Worm (Caenorhabditis elegans) whole organism, L4 larva: Measurements from ENCODE around the gene grd-8.

Experiments
- Y5F2A.4 ChIP-seq: fragments of 200-800 bp; sonication (Bioruptor generic); optimal IDR thresholded peaks from 2 replicates; lab custom pipeline; 2018; ENCODE audit warnings: mild to moderate bottlenecking, missing genetic modification characterization, missing compliant biosample characterization
- ama-1 ChIP-seq: fragments of 150-350 bp; optimal IDR thresholded peaks from 2 replicates; lab custom pipeline; 2014; ENCODE audit warnings: inconsistent platforms, mixed read lengths
- daf-12 ChIP-seq: fragments of 150-350 bp; optimal IDR thresholded peaks from 2 replicates; lab custom pipeline; 2014; ENCODE audit warnings: missing biosample characterization, missing genetic modification reagents, missing genetic modification characterization
- dpl-1 ChIP-seq: fragments of 150-350 bp; optimal IDR thresholded peaks from 2 replicates; lab custom pipeline; 2014; ENCODE audit warnings: missing biosample characterization, missing genetic modification reagents, missing genetic modification characterization
- duxl-1 ChIP-seq: sonication (generic microtip); optimal IDR thresholded peaks from 2 replicates; lab custom pipeline; 2016; ENCODE audit warnings: mild to moderate bottlenecking, missing genetic modification characterization, moderate library complexity, missing compliant biosample characterization; ENCODE audit not compliant: poor library complexity
- fkh-10 ChIP-seq: fragments of 150-350 bp; optimal IDR thresholded peaks from 2 replicates; lab custom pipeline; 2014; ENCODE audit warnings: missing biosample characterization, missing genetic modification reagents, missing genetic modification characterization
- fos-1 ChIP-seq: fragments of 150-350 bp; optimal IDR thresholded peaks from 2 replicates; lab custom pipeline; 2014; ENCODE audit warnings: missing biosample characterization, missing genetic modification characterization
- hlh-11 ChIP-seq: fragments of 200-800 bp; sonication (Bioruptor generic); optimal IDR thresholded peaks from 2 replicates; lab custom pipeline; 2018; ENCODE audit warnings: mild to moderate bottlenecking, missing genetic modification characterization, missing compliant biosample characterization
- jun-1 ChIP-seq: fragments of 150-350 bp; optimal IDR thresholded peaks from 2 replicates; lab custom pipeline; 2014; ENCODE audit warnings: missing biosample characterization, missing genetic modification reagents, missing genetic modification characterization
- mdl-1 ChIP-seq, 2 experiments: fragments of 150-350 bp in 1 of 2; sonication (generic microtip) in 1 of 2; optimal IDR thresholded peaks; 2 replicates each; lab custom pipeline; 2014 to 2017; ENCODE audit warnings: missing biosample characterization in 2 of 2, missing genetic modification characterization in 2 of 2
- nhr-25 ChIP-seq: sonication (generic microtip); optimal IDR thresholded peaks from 2 replicates; lab custom pipeline; 2017; ENCODE audit warnings: missing genetic modification characterization, mild to moderate bottlenecking, missing compliant biosample characterization, antibody characterized with exemption, moderate library complexity, borderline replicate concordance; ENCODE audit not compliant: insufficient read depth
- nhr-28 ChIP-seq: fragments of 150-350 bp; optimal IDR thresholded peaks from 2 replicates; lab custom pipeline; 2014; ENCODE audit warnings: missing biosample characterization, missing genetic modification characterization
- snpc-4 ChIP-seq: fragments of 150-350 bp; optimal IDR thresholded peaks from 2 replicates; lab custom pipeline; 2014; ENCODE audit warnings: missing biosample characterization, missing genetic modification characterization

ce11 chrV:7847170-7847569 lies 4.8 kb downstream of the grd-8 start, which contains the start of gene memo-1:
- no peak for TF ChIP-seq nhr-28 (tag; lab: Kevin White, UChicago)
- TF ChIP-seq snpc-4: no peak
- no peak for TF ChIP-seq duxl-1
- no peak for TF ChIP-seq ama-1
- TF ChIP-seq fos-1 (tag; lab: Kevin White, UChicago): no peak
- TF ChIP-seq dpl-1 (GFP tag; lab: Kevin White, UChicago): no peak
- no peak for TF ChIP-seq hlh-11 (tag; lab: Kevin White, UChicago)
- no peak for TF ChIP-seq nhr-25 (tag; lab: Kevin White, UChicago)
- TF ChIP-seq mdl-1 (tag; optimal IDR thresholded peaks at IDR 0.05; lab: Kevin White, UChicago): no peak
- TF ChIP-seq jun-1 (tag; lab: Kevin White, UChicago): no peak
- TF ChIP-seq daf-12: no peak
- no peak for TF ChIP-seq Y5F2A.4 (GFP tag; lab: Kevin White, UChicago)
- TF ChIP-seq fkh-10: no peak
